Worm (Caenorhabditis elegans) whole organism, L3 larva: Measurements from ENCODE around the gene hyls-1.

ENCODE experiments used
- R02D3.7 ChIP-seq: fragments of 150-350 bp; optimal IDR thresholded peaks from 2 replicates; lab custom pipeline; 2014; ENCODE audit warnings: missing biosample characterization, missing genetic modification characterization
- ZK546.5 ChIP-seq: sonication (generic microtip); optimal IDR thresholded peaks from 2 replicates; lab custom pipeline; 2017; ENCODE audit warnings: missing biosample characterization, missing genetic modification characterization
- aly-2 ChIP-seq: fragments of 150-350 bp; optimal IDR thresholded peaks from 2 replicates; lab custom pipeline; 2014; ENCODE audit warnings: missing biosample characterization, missing genetic modification characterization
- ama-1 ChIP-seq: fragments of 150-350 bp; optimal IDR thresholded peaks from 2 replicates; lab custom pipeline; 2018
- ceh-16 ChIP-seq: sonication (generic microtip); optimal IDR thresholded peaks from 2 replicates; lab custom pipeline; 2017; ENCODE audit warnings: missing biosample characterization, missing genetic modification characterization
- ceh-28 ChIP-seq: fragments of 150-350 bp; optimal IDR thresholded peaks from 2 replicates; lab custom pipeline; 2014; ENCODE audit warnings: missing biosample characterization, missing genetic modification reagents, missing genetic modification characterization
- ceh-82 ChIP-seq: fragments of 150-350 bp; optimal IDR thresholded peaks from 2 replicates; lab custom pipeline; 2014; ENCODE audit warnings: missing biosample characterization, missing genetic modification characterization
- ceh-9 ChIP-seq: sonication (generic microtip); optimal IDR thresholded peaks from 2 replicates; lab custom pipeline; 2018; ENCODE audit warnings: missing biosample characterization, missing genetic modification characterization
- daf-12 ChIP-seq: fragments of 150-350 bp; optimal IDR thresholded peaks from 2 replicates; lab custom pipeline; 2014; ENCODE audit warnings: missing biosample characterization, missing genetic modification reagents, missing genetic modification characterization
- egl-27 ChIP-seq: sonication (generic microtip); optimal IDR thresholded peaks from 4 replicates; lab custom pipeline; 2017; ENCODE audit warnings: missing biosample characterization, missing genetic modification reagents, missing genetic modification characterization
- egl-5 ChIP-seq: fragments of 150-350 bp; optimal IDR thresholded peaks from 2 replicates; lab custom pipeline; 2017; ENCODE audit warnings: missing biosample characterization, missing genetic modification reagents, missing genetic modification characterization, inconsistent platforms
- elt-1 ChIP-seq: fragments of 150-350 bp; optimal IDR thresholded peaks from 2 replicates; lab custom pipeline; 2014; ENCODE audit warnings: missing biosample characterization, missing genetic modification characterization
- elt-2 ChIP-seq: sonication (generic microtip); optimal IDR thresholded peaks from 2 replicates; lab custom pipeline; 2016; ENCODE audit warnings: missing genetic modification reagents, mild to moderate bottlenecking, missing genetic modification characterization, missing compliant biosample characterization
- elt-3 ChIP-seq, 3 experiments: fragments of 150-350 bp in 1 of 3; sonication (generic microtip) in 2 of 3; optimal IDR thresholded peaks; 2 replicates in 2 of 3; 4 replicates in 1 of 3; lab custom pipeline; 2014 to 2017; ENCODE audit warnings: missing biosample characterization in 3 of 3, missing genetic modification characterization in 3 of 3
- eor-1 ChIP-seq, 2 experiments: fragments of 150-350 bp; optimal IDR thresholded peaks; 2 replicates each; lab custom pipeline; 2014 to 2018; ENCODE audit warnings: missing biosample characterization in 2 of 2, missing genetic modification characterization in 2 of 2
- fkh-10 ChIP-seq: sonication (generic microtip); optimal IDR thresholded peaks from 2 replicates; lab custom pipeline; 2017; ENCODE audit warnings: missing biosample characterization, missing genetic modification reagents, missing genetic modification characterization
- fkh-2 ChIP-seq: fragments of 150-350 bp; optimal IDR thresholded peaks from 2 replicates; lab custom pipeline; 2014; ENCODE audit warnings: missing biosample characterization, missing genetic modification reagents, missing genetic modification characterization
- fos-1 ChIP-seq: fragments of 150-350 bp; optimal IDR thresholded peaks from 2 replicates; lab custom pipeline; 2014; ENCODE audit warnings: missing biosample characterization, missing genetic modification characterization
- hmg-11 ChIP-seq: sonication (generic microtip); optimal IDR thresholded peaks from 2 replicates; lab custom pipeline; 2016; ENCODE audit warnings: missing genetic modification characterization, missing compliant biosample characterization
- jun-1 ChIP-seq: fragments of 150-350 bp; optimal IDR thresholded peaks from 2 replicates; lab custom pipeline; 2014; ENCODE audit warnings: missing biosample characterization, missing genetic modification reagents, missing genetic modification characterization
- lin-15B ChIP-seq: fragments of 150-350 bp; optimal IDR thresholded peaks from 2 replicates; lab custom pipeline; 2014; ENCODE audit warnings: missing biosample characterization, missing genetic modification characterization
- lin-39 ChIP-seq: fragments of 150-350 bp; optimal IDR thresholded peaks from 2 replicates; lab custom pipeline; 2018; ENCODE audit warnings: missing biosample characterization, missing genetic modification reagents, missing genetic modification characterization
- lsy-12 ChIP-seq: sonication (generic microtip); optimal IDR thresholded peaks from 2 replicates; lab custom pipeline; 2016; ENCODE audit warnings: mild to moderate bottlenecking, missing genetic modification characterization, missing compliant biosample characterization
- mdl-1 ChIP-seq: fragments of 150-350 bp; optimal IDR thresholded peaks from 2 replicates; lab custom pipeline; 2014; ENCODE audit warnings: missing biosample characterization, missing genetic modification characterization
- mml-1 ChIP-seq: fragments of 150-350 bp; sonication (generic microtip); optimal IDR thresholded peaks from 3 replicates; lab custom pipeline; 2014; ENCODE audit warnings: missing biosample characterization, missing genetic modification characterization
- nfya-1 ChIP-seq: sonication (generic microtip); optimal IDR thresholded peaks from 2 replicates; lab custom pipeline; 2017; ENCODE audit warnings: missing genetic modification characterization, mild to moderate bottlenecking, missing compliant biosample characterization, antibody characterized with exemption, moderate library complexity; ENCODE audit not compliant: insufficient read depth
- nhr-11 ChIP-seq: fragments of 150-350 bp; optimal IDR thresholded peaks from 2 replicates; lab custom pipeline; 2014; ENCODE audit warnings: missing biosample characterization, missing genetic modification characterization
- nhr-12 ChIP-seq: fragments of 150-350 bp; optimal IDR thresholded peaks from 2 replicates; lab custom pipeline; 2014; ENCODE audit warnings: missing biosample characterization, missing genetic modification characterization
- nhr-23 ChIP-seq: fragments of 150-350 bp; optimal IDR thresholded peaks from 2 replicates; lab custom pipeline; 2014; ENCODE audit warnings: missing biosample characterization, missing genetic modification reagents, missing genetic modification characterization
- nhr-237 ChIP-seq: fragments of 150-350 bp; optimal IDR thresholded peaks from 2 replicates; lab custom pipeline; 2014; ENCODE audit warnings: missing biosample characterization, missing genetic modification characterization
- nhr-25 ChIP-seq: sonication (generic microtip); optimal IDR thresholded peaks from 2 replicates; lab custom pipeline; 2017; ENCODE audit warnings: missing biosample characterization, missing genetic modification characterization
- nhr-28 ChIP-seq: fragments of 150-350 bp; optimal IDR thresholded peaks from 2 replicates; lab custom pipeline; 2014; ENCODE audit warnings: missing biosample characterization, missing genetic modification characterization
- nhr-43 ChIP-seq: sonication (generic microtip); optimal IDR thresholded peaks from 2 replicates; lab custom pipeline; 2016; ENCODE audit warnings: mild to moderate bottlenecking, missing genetic modification characterization, missing compliant biosample characterization; ENCODE audit not compliant: poor library complexity, severe bottlenecking
- nhr-67 ChIP-seq: fragments of 150-350 bp; optimal IDR thresholded peaks from 2 replicates; lab custom pipeline; 2014; ENCODE audit warnings: missing biosample characterization, missing genetic modification characterization
- nhr-76 ChIP-seq: fragments of 150-350 bp; sonication (generic microtip); optimal IDR thresholded peaks from 5 replicates; lab custom pipeline; 2014; ENCODE audit warnings: missing biosample characterization, missing genetic modification characterization
- nhr-77 ChIP-seq: fragments of 150-350 bp; optimal IDR thresholded peaks from 2 replicates; lab custom pipeline; 2014; ENCODE audit warnings: missing biosample characterization, missing genetic modification characterization
- pha-4 ChIP-seq: fragments of 150-350 bp; optimal IDR thresholded peaks from 2 replicates; lab custom pipeline; 2014; ENCODE audit warnings: missing biosample characterization, missing genetic modification reagents, missing genetic modification characterization
- pqm-1 ChIP-seq: fragments of 150-350 bp; optimal IDR thresholded peaks from 2 replicates; lab custom pipeline; 2017; ENCODE audit warnings: missing biosample characterization, missing genetic modification characterization, inconsistent platforms
- sea-2 ChIP-seq: fragments of 150-350 bp; sonication (generic microtip); optimal IDR thresholded peaks from 4 replicates; lab custom pipeline; 2014; ENCODE audit warnings: missing biosample characterization, missing genetic modification reagents, missing genetic modification characterization
- skn-1 ChIP-seq: fragments of 150-350 bp; optimal IDR thresholded peaks from 2 replicates; lab custom pipeline; 2014; ENCODE audit warnings: missing biosample characterization, missing genetic modification characterization
- snpc-4 ChIP-seq: fragments of 150-350 bp; optimal IDR thresholded peaks from 2 replicates; lab custom pipeline; 2014; ENCODE audit warnings: missing biosample characterization, missing genetic modification characterization
- tbx-2 ChIP-seq: sonication (generic microtip); optimal IDR thresholded peaks from 2 replicates; lab custom pipeline; 2016; ENCODE audit warnings: mild to moderate bottlenecking, missing genetic modification characterization, missing compliant biosample characterization
- unc-39 ChIP-seq: sonication (generic microtip); optimal IDR thresholded peaks from 4 replicates; lab custom pipeline; 2017; ENCODE audit warnings: missing biosample characterization, missing genetic modification characterization
- unc-62 ChIP-seq: fragments of 150-350 bp; sonication (generic microtip); optimal IDR thresholded peaks from 4 replicates; lab custom pipeline; 2014; ENCODE audit warnings: missing biosample characterization, missing genetic modification reagents, missing genetic modification characterization
- zag-1 ChIP-seq: fragments of 150-350 bp; optimal IDR thresholded peaks from 2 replicates; lab custom pipeline; 2014; ENCODE audit warnings: missing biosample characterization, missing genetic modification characterization
- ztf-11 ChIP-seq: fragments of 150-350 bp; optimal IDR thresholded peaks from 2 replicates; lab custom pipeline; 2014; ENCODE audit warnings: missing biosample characterization, missing genetic modification characterization
- ztf-4 ChIP-seq: fragments of 150-350 bp; optimal IDR thresholded peaks from 2 replicates; lab custom pipeline; 2014; ENCODE audit warnings: missing biosample characterization, missing genetic modification characterization

hyls-1 gene

DNA sequence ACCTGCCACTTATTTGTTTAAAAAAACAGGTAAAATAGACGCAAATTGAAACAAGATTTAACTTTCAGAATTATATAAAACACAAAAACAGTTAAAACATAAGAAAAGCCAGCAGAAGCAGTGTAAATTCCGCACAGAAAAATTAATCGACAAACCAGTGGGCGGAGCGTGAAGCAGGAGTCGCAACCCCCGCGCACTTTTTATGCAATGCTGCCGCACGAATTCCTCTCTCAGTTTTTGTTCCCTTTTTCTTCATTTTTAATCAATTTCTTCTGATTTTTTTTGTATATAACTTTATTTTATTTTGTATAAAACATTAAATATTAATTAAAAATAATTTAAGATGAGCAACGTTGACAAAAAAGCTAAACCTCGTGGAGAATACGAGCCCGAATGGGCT, 6.3 kb upstream of the hyls-1 start, which contains the start of the genes gei-6 and krr-1:
Gene gei-6, minus strand, starts transcription at position 2 of the 400 bp plus-strand sequence.
Gene krr-1, plus strand, starts transcription at position 344 of the 400 bp plus-strand sequence.
- TF ChIP-seq pqm-1 (tag; lab: Kevin White, UChicago) (no peak), ama-1 (lab: Kevin White, UChicago) (no peak), snpc-4 (tag; lab: Kevin White, UChicago) (no peak), fos-1 (tag; lab: Kevin White, UChicago) (no peak), sea-2 (GFP tag; lab: Kevin White, UChicago) (no peak), nhr-12 (tag; lab: Kevin White, UChicago) (no peak), aly-2 (tag; lab: Kevin White, UChicago) (no peak), unc-39 (tag; lab: Kevin White, UChicago) (no peak), ceh-82 (tag; lab: Kevin White, UChicago) (no peak), nhr-43 (tag; lab: Kevin White, UChicago) (peak; percentile 20), elt-2 (tag; lab: Kevin White, UChicago) (peak; percentile 14), elt-3 (tag; optimal IDR thresholded peaks at IDR 0.05; lab: Kevin White, UChicago) (no peak), tbx-2 (tag; lab: Kevin White, UChicago) (no peak), elt-1 (tag; lab: Kevin White, UChicago) (no peak), lin-39 (tag; lab: Kevin White, UChicago) (peak; percentile 12), fkh-10 (no peak), egl-27 (tag; lab: Kevin White, UChicago) (no peak), zag-1 (tag; lab: Kevin White, UChicago) (no peak), nhr-67 (tag; lab: Kevin White, UChicago) (no peak), nhr-11 (tag; lab: Kevin White, UChicago) (no peak), ZK546.5 (no peak), ceh-28 (tag; lab: Kevin White, UChicago) (no peak), pha-4 (tag; lab: Kevin White, UChicago) (peak; percentile 65), hmg-11 (tag; lab: Kevin White, UChicago) (peak; percentile 73), nhr-77 (tag; lab: Kevin White, UChicago) (no peak), ztf-4 (tag; lab: Kevin White, UChicago) (no peak), mdl-1 (tag; lab: Kevin White, UChicago) (no peak), nhr-237 (tag; lab: Kevin White, UChicago) (no peak), nhr-76 (tag; lab: Kevin White, UChicago) (no peak), ztf-11 (tag; lab: Kevin White, UChicago) (no peak), egl-5 (tag; lab: Kevin White, UChicago) (no peak), skn-1 (tag; lab: Kevin White, UChicago) (no peak), mml-1 (tag; lab: Kevin White, UChicago) (no peak), ceh-16 (tag; lab: Kevin White, UChicago) (no peak), nhr-25 (no peak), unc-62 (no peak), daf-12 (tag; lab: Kevin White, UChicago) (no peak), eor-1 (tag; optimal IDR thresholded peaks at IDR 0.05; lab: Kevin White, UChicago) (no peak), fkh-2 (tag; lab: Kevin White, UChicago) (no peak), lin-15B (tag; lab: Kevin White, UChicago) (peak; percentile 78), ceh-9 (no peak), R02D3.7 (tag; lab: Kevin White, UChicago) (peak; percentile 17), nhr-23 (tag; lab: Kevin White, UChicago) (peak; percentile 50), lsy-12 (tag; lab: Kevin White, UChicago) (no peak), nfya-1 (tag; lab: Kevin White, UChicago) (peak; percentile 58), jun-1 (tag; lab: Kevin White, UChicago) (no peak), nhr-28 (tag; lab: Kevin White, UChicago) (no peak)
